Worm (Caenorhabditis elegans): ENCODE results near the gene C35B1.3.
A peak's percentile ranks its signal among the peaks of the same experiment; 100 is the strongest.

The C35B1.3 gene

DNA sequence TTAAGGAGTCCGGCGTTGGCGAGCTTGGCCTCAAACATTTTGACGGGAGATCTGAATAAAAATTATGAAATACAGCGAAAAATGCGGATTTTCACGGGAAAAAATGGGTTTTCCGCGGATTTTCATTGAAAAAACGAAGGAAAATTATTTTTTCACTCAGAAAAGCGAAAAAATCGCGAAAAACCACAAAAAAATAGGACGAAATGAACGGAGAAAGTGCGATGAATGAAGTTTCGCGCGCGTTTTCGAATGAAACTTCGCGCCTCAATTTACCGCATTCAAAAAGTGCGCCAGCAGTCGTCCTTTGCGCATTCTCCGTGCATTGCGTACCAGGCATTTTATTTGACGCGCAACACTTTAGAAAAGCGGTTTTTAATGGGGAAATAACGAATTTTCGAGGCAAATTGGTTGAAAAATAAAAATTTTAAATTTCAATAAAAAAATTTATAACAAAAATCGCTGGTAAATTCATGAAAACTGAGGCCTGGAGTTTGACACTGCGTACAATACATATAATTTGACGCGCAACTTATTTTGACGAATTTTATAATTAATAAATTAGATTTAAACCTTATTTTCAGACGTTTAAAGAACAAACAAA, 31.5 kb upstream of the C35B1.3 start, which contains the start of gene pcn-1 (continued):
- peak; percentile 92 for TF ChIP-seq Y95B8A.8 (GFP tag; IDR thresholded peaks at IDR 0.05)
- no peak for TF ChIP-seq mes-4 (tag; optimal IDR thresholded peaks at IDR 0.05)
- TF ChIP-seq F37B4.10 (GFP tag; IDR thresholded peaks at IDR 0.05), result peak; percentile 93
- peak; percentile 75; the same call in 1 of the 2 replicates for TF ChIP-seq aptf-2 (GFP tag; conservative IDR thresholded peaks at IDR 0.05)
- no peak for TF ChIP-seq F55B11.4 (tag; optimal IDR thresholded peaks at IDR 0.05; ENCODE audit: borderline replicate concordance, insufficient read depth)
- TF ChIP-seq F10E7.11 (tag; optimal IDR thresholded peaks at IDR 0.05), result peak; percentile 62
- peak; percentile 98 for TF ChIP-seq xnd-1 (tag; optimal IDR thresholded peaks at IDR 0.05)
- no peak for TF ChIP-seq die-1 (tag; optimal IDR thresholded peaks at IDR 0.05)
- TF ChIP-seq lag-1 (GFP tag; IDR thresholded peaks at IDR 0.05), result no peak
- peak; percentile 85 for TF ChIP-seq hmg-1.2 (GFP tag; IDR thresholded peaks at IDR 0.05)
- peak; percentile 86 for TF ChIP-seq Y56A3A.18 (GFP tag; IDR thresholded peaks at IDR 0.05)
- TF ChIP-seq let-526 (GFP tag; IDR thresholded peaks at IDR 0.05), result peak; percentile 86
- TF ChIP-seq ama-1 (optimal IDR thresholded peaks at IDR 0.05), result no peak
- TF ChIP-seq ama-1 (GFP tag; optimal IDR thresholded peaks at IDR 0.05), result peak in 1 of 2 experiments; percentile 23
- TF ChIP-seq hsf-1 (GFP tag; IDR thresholded peaks at IDR 0.05), result peak; percentile 91
- peak; percentile 76 for TF ChIP-seq F23B12.7 (tag; optimal IDR thresholded peaks at IDR 0.05; ENCODE audit: insufficient read depth)
- TF ChIP-seq ekl-4 (GFP tag; IDR thresholded peaks at IDR 0.05), result peak; percentile 98
- peak; percentile 80 for TF ChIP-seq F22D6.2 (tag; optimal IDR thresholded peaks at IDR 0.05)
- peak; percentile 84 for TF ChIP-seq attf-6 (GFP tag; IDR thresholded peaks at IDR 0.05)
- TF ChIP-seq F57C9.4 (tag; optimal IDR thresholded peaks at IDR 0.05), result peak; percentile 89
- peak; percentile 82 for TF ChIP-seq ZK185.1 (tag; optimal IDR thresholded peaks at IDR 0.05; ENCODE audit: poor library complexity, severe bottlenecking)
- peak; percentile 84 to 97 (median 87) for TF ChIP-seq lin-35 (GFP tag; optimal IDR thresholded peaks at IDR 0.05)
- peak; percentile 86 for TF ChIP-seq madf-10 (tag; optimal IDR thresholded peaks at IDR 0.05)
- TF ChIP-seq nhr-80 (tag; optimal IDR thresholded peaks at IDR 0.05), result peak; percentile 56
- TF ChIP-seq unc-62 (GFP tag; optimal IDR thresholded peaks at IDR 0.05), result no peak
- TF ChIP-seq ztf-3 (GFP tag; optimal IDR thresholded peaks at IDR 0.05), result peak; percentile 67
- TF ChIP-seq somi-1 (GFP tag; optimal IDR thresholded peaks at IDR 0.05), result peak; percentile 89
- no peak for TF ChIP-seq nhr-90 (tag; optimal IDR thresholded peaks at IDR 0.05)
- TF ChIP-seq egl-18 (GFP tag; IDR thresholded peaks at IDR 0.05), result peak; percentile 80
- peak; percentile 89; the same call in 1 of the 2 replicates for TF ChIP-seq ztf-28 (GFP tag; IDR thresholded peaks at IDR 0.05)
- TF ChIP-seq bed-1 (GFP tag; IDR thresholded peaks at IDR 0.05), result no peak
- TF ChIP-seq ztf-22 (GFP tag; optimal IDR thresholded peaks at IDR 0.05), result peak; percentile 29

DNA sequence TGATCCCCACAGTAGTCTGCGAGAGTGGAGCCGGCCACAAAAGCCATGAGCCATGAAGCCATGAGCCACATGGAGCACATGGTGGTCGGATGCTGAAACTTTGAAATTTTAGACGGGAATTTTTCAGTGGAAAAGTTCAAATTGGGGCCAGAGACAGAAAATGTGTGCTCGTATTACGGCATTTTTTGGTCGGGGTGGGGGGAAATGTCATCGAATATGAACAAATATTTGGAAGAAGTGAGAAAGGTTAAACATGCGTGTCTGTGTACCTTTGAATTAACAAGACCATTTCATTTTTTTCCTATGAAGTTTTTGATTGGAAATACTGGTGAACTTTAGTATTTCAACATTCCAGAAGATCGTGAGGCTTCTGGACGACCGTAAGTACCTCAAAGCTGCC, 29.4 kb upstream of the C35B1.3 start, which contains the start of gene wrt-5:
Gene wrt-5, minus strand, starts transcription at position 101 of the 400 bp plus-strand sequence.
- TF ChIP-seq repo-1 (tag; optimal IDR thresholded peaks at IDR 0.05), result no peak
- TF ChIP-seq mxl-1 (tag; optimal IDR thresholded peaks at IDR 0.05), result no peak
- no peak for TF ChIP-seq hlh-26 (GFP tag; conservative IDR thresholded peaks at IDR 0.05)

DNA sequence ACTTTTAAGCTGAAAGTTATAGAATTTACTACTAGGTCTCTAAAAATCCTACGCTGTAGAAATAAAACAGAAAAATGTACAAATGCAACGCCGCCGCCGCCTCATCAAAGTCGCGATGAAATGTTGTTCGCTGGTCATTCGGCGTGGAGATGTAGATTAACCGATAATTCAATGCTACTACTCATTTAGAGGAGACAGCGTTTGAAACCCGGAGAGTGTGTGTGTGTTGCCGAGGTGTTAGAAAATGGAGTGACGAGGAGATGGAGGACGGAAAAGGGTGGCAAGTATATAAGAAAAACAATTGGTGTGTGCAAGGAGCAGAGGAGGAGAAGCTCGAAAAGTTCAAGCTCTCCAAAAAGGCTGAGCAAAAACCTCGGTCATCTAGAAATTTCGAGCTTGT, 28.7 kb upstream of the C35B1.3 start:
- TF ChIP-seq ama-1 (optimal IDR thresholded peaks at IDR 0.05), result no peak
- TF ChIP-seq ama-1 (GFP tag; optimal IDR thresholded peaks at IDR 0.05), result no peak
- no peak for TF ChIP-seq Y67H2A.10 (GFP tag; conservative IDR thresholded peaks at IDR 0.05)

Data from whole organism, young adult.